Worm (Caenorhabditis elegans): ENCODE measurements around the gene K03B4.2.

DNA sequence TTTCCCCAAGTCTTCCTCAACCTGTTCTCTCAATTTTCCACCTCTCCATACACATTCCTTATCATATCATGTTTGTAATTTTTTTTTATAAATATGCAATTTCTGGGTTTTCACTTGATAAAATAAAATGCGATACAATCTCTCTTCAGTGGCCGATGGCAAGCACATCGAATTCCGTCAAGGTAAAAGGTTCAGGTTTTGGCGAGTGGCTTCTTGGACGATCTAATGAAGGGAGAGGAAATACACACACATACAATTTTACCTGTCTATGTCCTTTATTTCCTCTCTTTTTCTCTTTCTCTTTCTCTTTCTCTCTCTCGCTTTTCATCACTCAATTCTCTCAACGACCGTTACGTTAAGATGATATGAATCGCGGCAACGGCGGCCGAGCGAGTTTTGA, 36.3 kb upstream of the K03B4.2 start:
- TF ChIP-seq nhr-179 (tag; optimal IDR thresholded peaks at IDR 0.05) (no peak), aptf-3 (GFP tag; IDR thresholded peaks at IDR 0.05) (no peak), snpc-4 (GFP tag; optimal IDR thresholded peaks at IDR 0.05) (no peak), snpc-4 (tag; optimal IDR thresholded peaks at IDR 0.05) (no peak), lin-35 (GFP tag; optimal IDR thresholded peaks at IDR 0.05) (no peak), egrh-3 (GFP tag; IDR thresholded peaks at IDR 0.05) (no peak), ztf-25 (GFP tag; IDR thresholded peaks at IDR 0.05) (no peak), F52B5.7 (tag; optimal IDR thresholded peaks at IDR 0.05) (no peak), atf-7 (tag; optimal IDR thresholded peaks at IDR 0.05) (no peak), attf-3 (GFP tag; conservative IDR thresholded peaks at IDR 0.05) (no peak), lin-54 (GFP tag; optimal IDR thresholded peaks at IDR 0.05) (no peak), xnd-1 (tag; optimal IDR thresholded peaks at IDR 0.05) (no peak), pha-4 (tag; optimal IDR thresholded peaks at IDR 0.05) (no peak), F37B4.10 (GFP tag; IDR thresholded peaks at IDR 0.05) (no peak), ets-4 (GFP tag; optimal IDR thresholded peaks at IDR 0.05) (no peak)
